Worm (Caenorhabditis elegans): ENCODE results near the gene K04D7.6.

DNA sequence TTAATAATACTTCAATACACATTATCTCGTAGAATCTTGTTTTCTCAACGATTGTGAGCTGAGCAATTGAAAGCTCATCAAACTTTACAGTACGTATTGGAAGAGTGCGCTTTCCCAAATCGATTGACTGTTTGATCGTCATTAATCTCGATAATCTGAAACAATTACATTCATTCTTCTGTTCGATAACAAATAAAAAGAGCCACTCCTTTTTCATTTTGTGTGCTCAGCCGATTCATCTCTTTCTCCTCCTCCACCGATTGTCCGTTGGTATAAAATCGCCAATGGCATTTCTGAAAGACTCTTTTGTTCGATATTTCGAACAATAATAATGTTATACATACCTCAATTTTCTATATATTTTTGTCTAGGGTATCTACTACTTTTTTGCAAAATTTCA, 17.6 kb upstream of the K04D7.6 start, which contains the start of gene nas-12:
- TF ChIP-seq nhr-237 (tag; optimal IDR thresholded peaks at IDR 0.05) (no peak), pha-4 (tag; optimal IDR thresholded peaks at IDR 0.05) (no peak), bed-3 (GFP tag; optimal IDR thresholded peaks at IDR 0.05) (no peak), unc-62 (GFP tag; optimal IDR thresholded peaks at IDR 0.05) (no peak), nhr-12 (tag; optimal IDR thresholded peaks at IDR 0.05) (no peak)
